Fruit fly (Drosophila melanogaster): ENCODE data around the gene CG43779.

The CG43779 gene

dm6 chr2L:13291066-13291434, 15.5 kb downstream of the CG43779 start:
- TF ChIP-seq kay (GFP tag; ENCODE audit: borderline replicate concordance) (no peak), Hr96 (GFP tag; optimal IDR thresholded peaks at IDR 0.05) (peak; percentile 13)

- TF ChIP-seq CG12768 (GFP tag; optimal IDR thresholded peaks at IDR 0.05) (peak; percentile 80), kay (GFP tag; ENCODE audit: borderline replicate concordance) (peak; percentile 93), tj (GFP tag; optimal IDR thresholded peaks at IDR 0.05) (peak; percentile 26), ovo (GFP tag; optimal IDR thresholded peaks at IDR 0.05) (peak; percentile 39), cnc (optimal IDR thresholded peaks at IDR 0.05) (no peak), toe (GFP tag; optimal IDR thresholded peaks at IDR 0.05) (no peak), Crg-1 (GFP tag; optimal IDR thresholded peaks at IDR 0.05) (peak; percentile 61), CG33017 (tag; optimal IDR thresholded peaks at IDR 0.05) (peak; percentile 91), CG1620 (GFP tag; optimal IDR thresholded peaks at IDR 0.05) (peak; percentile 1), pad (GFP tag; optimal IDR thresholded peaks at IDR 0.05) (no peak), CG7101 (tag; optimal IDR thresholded peaks at IDR 0.05) (peak; percentile 75), CG7045 (GFP tag; optimal IDR thresholded peaks at IDR 0.05) (peak; percentile 85), Clk (GFP tag; optimal IDR thresholded peaks at IDR 0.05) (peak; percentile 59), Mnt (GFP tag; optimal IDR thresholded peaks at IDR 0.05) (peak; percentile 62), cic (GFP tag; optimal IDR thresholded peaks at IDR 0.05) (peak; percentile 99), CG14711 (tag; optimal IDR thresholded peaks at IDR 0.05) (peak; percentile 45), CG11617 (GFP tag; optimal IDR thresholded peaks at IDR 0.05) (peak; percentile 82), Hr96 (GFP tag; optimal IDR thresholded peaks at IDR 0.05) (no peak), CG5204 (GFP tag; optimal IDR thresholded peaks at IDR 0.05) (no peak), bab1 (GFP tag; optimal IDR thresholded peaks at IDR 0.05) (no peak)
Observed at dm6 chr2L:13290276-13291065, 16.1 kb downstream of the CG43779 start.

dm6 chr2L:13289689-13290088, 16.9 kb downstream of the CG43779 start, which contains the start of gene CG31729:
CG31729 (plus strand) TSS chr2L:13289997.
- TF ChIP-seq toe (GFP tag; optimal IDR thresholded peaks at IDR 0.05) (peak; percentile 40), tj (GFP tag; optimal IDR thresholded peaks at IDR 0.05) (no peak), Hr96 (GFP tag; optimal IDR thresholded peaks at IDR 0.05) (no peak), ovo (GFP tag; optimal IDR thresholded peaks at IDR 0.05) (no peak), CG7101 (tag; optimal IDR thresholded peaks at IDR 0.05) (peak; percentile 42), bab1 (GFP tag; optimal IDR thresholded peaks at IDR 0.05) (peak; percentile 19), CG5204 (GFP tag; optimal IDR thresholded peaks at IDR 0.05) (peak; percentile 48), CG1620 (GFP tag; optimal IDR thresholded peaks at IDR 0.05) (no peak), pad (GFP tag; optimal IDR thresholded peaks at IDR 0.05) (peak; percentile 50), CG14711 (tag; optimal IDR thresholded peaks at IDR 0.05) (peak; percentile 48)

- TF ChIP-seq toe (GFP tag; optimal IDR thresholded peaks at IDR 0.05): peak; percentile 55
- TF ChIP-seq Hr96 (GFP tag; optimal IDR thresholded peaks at IDR 0.05): no peak
- peak; percentile 37 for TF ChIP-seq Mnt (GFP tag; optimal IDR thresholded peaks at IDR 0.05)
- peak; percentile 55 for TF ChIP-seq CG33017 (tag; optimal IDR thresholded peaks at IDR 0.05)
- TF ChIP-seq CG12768 (GFP tag; optimal IDR thresholded peaks at IDR 0.05): peak; percentile 71
- peak; percentile 76 for TF ChIP-seq CG7045 (GFP tag; optimal IDR thresholded peaks at IDR 0.05)
- TF ChIP-seq cnc (optimal IDR thresholded peaks at IDR 0.05): no peak
- peak; percentile 65 for TF ChIP-seq Crg-1 (GFP tag; optimal IDR thresholded peaks at IDR 0.05)
- peak; percentile 80 for TF ChIP-seq CG14711 (tag; optimal IDR thresholded peaks at IDR 0.05)
- peak; percentile 44 for TF ChIP-seq Clk (GFP tag; optimal IDR thresholded peaks at IDR 0.05)
- peak; percentile 55 for TF ChIP-seq bab1 (GFP tag; optimal IDR thresholded peaks at IDR 0.05)
- TF ChIP-seq CG5204 (GFP tag; optimal IDR thresholded peaks at IDR 0.05): peak; percentile 38
- peak; percentile 87 for TF ChIP-seq CG7101 (tag; optimal IDR thresholded peaks at IDR 0.05)
- TF ChIP-seq pad (GFP tag; optimal IDR thresholded peaks at IDR 0.05): peak; percentile 70
- peak; percentile 34 for TF ChIP-seq cic (GFP tag; optimal IDR thresholded peaks at IDR 0.05)
- peak; percentile 77 for TF ChIP-seq CG11617 (GFP tag; optimal IDR thresholded peaks at IDR 0.05)
- TF ChIP-seq ovo (GFP tag; optimal IDR thresholded peaks at IDR 0.05): peak; percentile 61
- no peak for TF ChIP-seq kay (GFP tag; ENCODE audit: borderline replicate concordance)
- peak; percentile 35 for TF ChIP-seq CG1620 (GFP tag; optimal IDR thresholded peaks at IDR 0.05)
- TF ChIP-seq tj (GFP tag; optimal IDR thresholded peaks at IDR 0.05): peak; percentile 73
Observed at dm6 chr2L:13286456-13286855, 20.1 kb downstream of the CG43779 start, which contains the start of the genes Drep4 and Uvrag. Drep4 (minus strand) TSS chr2L:13286462. Uvrag (plus strand) TSS chr2L:13286777.

dm6 chr2L:13285791-13286190, 20.8 kb downstream of the CG43779 start:
- TF ChIP-seq bab1 (GFP tag; optimal IDR thresholded peaks at IDR 0.05) (no peak), Clk (GFP tag; optimal IDR thresholded peaks at IDR 0.05) (no peak), CG12768 (GFP tag; optimal IDR thresholded peaks at IDR 0.05) (no peak), toe (GFP tag; optimal IDR thresholded peaks at IDR 0.05) (no peak), kay (GFP tag; ENCODE audit: borderline replicate concordance) (no peak), CG1620 (GFP tag; optimal IDR thresholded peaks at IDR 0.05) (no peak), cic (GFP tag; optimal IDR thresholded peaks at IDR 0.05) (no peak), ovo (GFP tag; optimal IDR thresholded peaks at IDR 0.05) (no peak), Hr96 (GFP tag; optimal IDR thresholded peaks at IDR 0.05) (no peak)

- TF ChIP-seq cic (GFP tag; optimal IDR thresholded peaks at IDR 0.05): no peak
- TF ChIP-seq CG1620 (GFP tag; optimal IDR thresholded peaks at IDR 0.05): no peak
Observed at dm6 chr2L:13272541-13272940, 34.0 kb downstream of the CG43779 start.

Data from whole organism, adult.